Fruit fly (Drosophila melanogaster): Measurements from ENCODE around the gene NijA.

The NijA gene

dm6 chr3L:10735095-10735494, 38.4 kb upstream of the NijA start:
- peak; percentile 56 for TF ChIP-seq CG1602 (GFP tag; optimal IDR thresholded peaks at IDR 0.05)
- TF ChIP-seq CG7556 (GFP tag; optimal IDR thresholded peaks at IDR 0.05): peak; percentile 73
- peak; percentile 73 for TF ChIP-seq CG18599 (GFP tag; optimal IDR thresholded peaks at IDR 0.05)
- TF ChIP-seq CG31441 (GFP tag; IDR thresholded peaks at IDR 0.05): peak; percentile 56
- TF ChIP-seq NK7.1 (GFP tag; optimal IDR thresholded peaks at IDR 0.05): peak; percentile 36
- 0 out of 2 replicates have a peak, but pooled peaks have one; percentile 38 for TF ChIP-seq Oaz (GFP tag; IDR thresholded peaks at IDR 0.05)
- TF ChIP-seq Dip3 (GFP tag; optimal IDR thresholded peaks at IDR 0.05): peak; percentile 50
- 0 out of 2 replicates have a peak, but pooled peaks have one; percentile 29 for TF ChIP-seq CG11247 (GFP tag; IDR thresholded peaks at IDR 0.05)
- TF ChIP-seq CG17385 (GFP tag; optimal IDR thresholded peaks at IDR 0.05): peak; percentile 50
- peak; percentile 0 for TF ChIP-seq abd-A (tag; optimal IDR thresholded peaks at IDR 0.05)
- TF ChIP-seq D (optimal IDR thresholded peaks at IDR 0.05): no peak
- TF ChIP-seq D (GFP tag; optimal IDR thresholded peaks at IDR 0.05): no peak
- TF ChIP-seq Rx (GFP tag; IDR thresholded peaks at IDR 0.05): 0 out of 2 replicates have a peak, but pooled peaks have one; percentile 27
- TF ChIP-seq CG3726 (GFP tag; IDR thresholded peaks at IDR 0.05): no peak
- TF ChIP-seq CG13296 (GFP tag; optimal IDR thresholded peaks at IDR 0.05): peak; percentile 26
- TF ChIP-seq Six4 (GFP tag; optimal IDR thresholded peaks at IDR 0.05): no peak
- TF ChIP-seq CG14014 (GFP tag; IDR thresholded peaks at IDR 0.05): peak; percentile 76
- 0 out of 2 replicates have a peak, but pooled peaks have one; percentile 6 for TF ChIP-seq CG1024 (GFP tag; IDR thresholded peaks at IDR 0.05)
- no peak for TF ChIP-seq trem (tag; optimal IDR thresholded peaks at IDR 0.05)
- no peak for TF ChIP-seq CG16813 (GFP tag; IDR thresholded peaks at IDR 0.05; ENCODE audit: partially characterized antibody)
- TF ChIP-seq gsb-n (tag; optimal IDR thresholded peaks at IDR 0.05): no peak
- TF ChIP-seq her (GFP tag; optimal IDR thresholded peaks at IDR 0.05): peak; percentile 28
- no peak for TF ChIP-seq H15 (GFP tag; IDR thresholded peaks at IDR 0.05)
- peak; percentile 49; the same call in 1 of the 3 replicates for TF ChIP-seq Mrtf (GFP tag; IDR thresholded peaks at IDR 0.05)
- peak; percentile 41 for TF ChIP-seq az2 (GFP tag; optimal IDR thresholded peaks at IDR 0.05)
- TF ChIP-seq phol (tag; optimal IDR thresholded peaks at IDR 0.05): peak; percentile 39
- TF ChIP-seq CG14860 (GFP tag; IDR thresholded peaks at IDR 0.05; ENCODE audit: partially characterized antibody): no peak
- peak; percentile 70 for TF ChIP-seq CG3847 (GFP tag; IDR thresholded peaks at IDR 0.05)
- TF ChIP-seq fd102C (GFP tag; optimal IDR thresholded peaks at IDR 0.05): no peak
- TF ChIP-seq CG6689 (GFP tag; IDR thresholded peaks at IDR 0.05): peak; percentile 74
- peak; percentile 63 for TF ChIP-seq vvl (GFP tag; IDR thresholded peaks at IDR 0.05)
- TF ChIP-seq otp (GFP tag; IDR thresholded peaks at IDR 0.05): 0 out of 3 replicates have a peak, but pooled peaks have one; percentile 50
- TF ChIP-seq sens-2 (GFP tag; IDR thresholded peaks at IDR 0.05): peak; percentile 51; the same call in 1 of the 2 replicates
- no peak for TF ChIP-seq sim (GFP tag; IDR thresholded peaks at IDR 0.05)
- TF ChIP-seq emc (GFP tag; optimal IDR thresholded peaks at IDR 0.05): no peak
- TF ChIP-seq Nf-YC (tag; optimal IDR thresholded peaks at IDR 0.05): peak; percentile 11
- TF ChIP-seq dimm (GFP tag; IDR thresholded peaks at IDR 0.05): peak; percentile 65
- peak; percentile 17 for TF ChIP-seq CG10979 (tag; optimal IDR thresholded peaks at IDR 0.05)
- TF ChIP-seq zfh2 (GFP tag; optimal IDR thresholded peaks at IDR 0.05): no peak
- no peak for TF ChIP-seq nerfin-1 (tag; optimal IDR thresholded peaks at IDR 0.05)
- TF ChIP-seq sug (tag; optimal IDR thresholded peaks at IDR 0.05): peak; percentile 38
- peak; percentile 52 for TF ChIP-seq CG9817 (tag; optimal IDR thresholded peaks at IDR 0.05)
- TF ChIP-seq Sox102F (GFP tag; optimal IDR thresholded peaks at IDR 0.05): peak; percentile 82
- no peak for TF ChIP-seq CG13894 (tag; optimal IDR thresholded peaks at IDR 0.05)
- TF ChIP-seq Scr (GFP tag; IDR thresholded peaks at IDR 0.05; ENCODE audit: partially characterized antibody): no peak
- TF ChIP-seq sens (GFP tag): peak; percentile 88
- TF ChIP-seq H2.0 (GFP tag; IDR thresholded peaks at IDR 0.05): peak; percentile 73
- TF ChIP-seq yki (optimal IDR thresholded peaks at IDR 0.05): no peak
- TF ChIP-seq CG15601 (tag; optimal IDR thresholded peaks at IDR 0.05): no peak
- TF ChIP-seq org-1 (GFP tag; optimal IDR thresholded peaks at IDR 0.05): peak; percentile 23
- no peak for TF ChIP-seq CG31224 (GFP tag; IDR thresholded peaks at IDR 0.05)
- peak; percentile 64; the same call in 1 of the 3 replicates for TF ChIP-seq Dbx (GFP tag; IDR thresholded peaks at IDR 0.05)
